Fruit fly (Drosophila melanogaster): ENCODE data around the gene Sf3b5.

Gene Sf3b5

dm6 chr3R:9038652-9039051 lies 23.5 kb upstream of the Sf3b5 start, which contains the start of gene hyx (continued):
- no peak for TF ChIP-seq CG12104 (GFP tag; optimal IDR thresholded peaks at IDR 0.05)
- TF ChIP-seq CG3838 (GFP tag; optimal IDR thresholded peaks at IDR 0.05) = no peak
- peak; percentile 66 for TF ChIP-seq CG30403 (GFP tag; optimal IDR thresholded peaks at IDR 0.05)
- TF ChIP-seq dpn (GFP tag; optimal IDR thresholded peaks at IDR 0.05) = peak in 1 of 2 experiments; percentile 53
- TF ChIP-seq CG2116 (GFP tag; optimal IDR thresholded peaks at IDR 0.05) = no peak
- TF ChIP-seq Dek (tag; optimal IDR thresholded peaks at IDR 0.05) = peak; percentile 41
- peak; percentile 3 for TF ChIP-seq trem (tag; optimal IDR thresholded peaks at IDR 0.05)
- TF ChIP-seq CG17829 (tag; optimal IDR thresholded peaks at IDR 0.05) = peak; percentile 38
- no peak for TF ChIP-seq CG1024 (GFP tag; IDR thresholded peaks at IDR 0.05)
- TF ChIP-seq bab2 (GFP tag; optimal IDR thresholded peaks at IDR 0.05) = peak; percentile 24
- TF ChIP-seq E2f1 (GFP tag; IDR thresholded peaks at IDR 0.05) = no peak
- peak; percentile 32 for TF ChIP-seq CG14710 (tag; optimal IDR thresholded peaks at IDR 0.05)
- TF ChIP-seq CG10654 (GFP tag; optimal IDR thresholded peaks at IDR 0.05) = no peak
- TF ChIP-seq CG10565 (GFP tag; optimal IDR thresholded peaks at IDR 0.05) = no peak
- TF ChIP-seq vnd (GFP tag; IDR thresholded peaks at IDR 0.05; ENCODE audit: partially characterized antibody) = peak; percentile 66
- TF ChIP-seq dysf (GFP tag; IDR thresholded peaks at IDR 0.05) = 0 out of 3 replicates have a peak, but pooled peaks have one; percentile 28
- TF ChIP-seq wek (GFP tag; optimal IDR thresholded peaks at IDR 0.05) = peak; percentile 52
- no peak for TF ChIP-seq cato (GFP tag; optimal IDR thresholded peaks at IDR 0.05; ENCODE audit: borderline replicate concordance)
- TF ChIP-seq Poxn (GFP tag; IDR thresholded peaks at IDR 0.05) = no peak
- peak; percentile 27 for TF ChIP-seq Side (GFP tag; optimal IDR thresholded peaks at IDR 0.05)
- no peak for TF ChIP-seq CG3163 (GFP tag; optimal IDR thresholded peaks at IDR 0.05)
- TF ChIP-seq CG13894 (tag; optimal IDR thresholded peaks at IDR 0.05) = peak; percentile 59
- no peak for TF ChIP-seq CG17612 (GFP tag; IDR thresholded peaks at IDR 0.05)
- no peak for TF ChIP-seq CG32767 (GFP tag; IDR thresholded peaks at IDR 0.05)
- peak in 1 of 2 experiments; percentile 22 for TF ChIP-seq insv (GFP tag; optimal IDR thresholded peaks at IDR 0.05)
- no peak for TF ChIP-seq CG1832 (GFP tag; optimal IDR thresholded peaks at IDR 0.05)
- TF ChIP-seq CG6272 (GFP tag; IDR thresholded peaks at IDR 0.05) = no peak
- TF ChIP-seq trh (GFP tag; optimal IDR thresholded peaks at IDR 0.05) = no peak
- TF ChIP-seq Dad (GFP tag; optimal IDR thresholded peaks at IDR 0.05) = no peak
- TF ChIP-seq Hr39 (optimal IDR thresholded peaks at IDR 0.05) = no peak
- TF ChIP-seq D (optimal IDR thresholded peaks at IDR 0.05) = no peak
- TF ChIP-seq D (GFP tag; optimal IDR thresholded peaks at IDR 0.05) = no peak
- TF ChIP-seq Mes4 (GFP tag; optimal IDR thresholded peaks at IDR 0.05) = no peak
- peak; percentile 20 for TF ChIP-seq ems (GFP tag; optimal IDR thresholded peaks at IDR 0.05)
- TF ChIP-seq Ssrp (tag; optimal IDR thresholded peaks at IDR 0.05) = no peak
- no peak for TF ChIP-seq Kr (GFP tag; optimal IDR thresholded peaks at IDR 0.05)
- TF ChIP-seq Trl (optimal IDR thresholded peaks at IDR 0.05) = no peak
- TF ChIP-seq Trl (GFP tag; optimal IDR thresholded peaks at IDR 0.05) = peak; percentile 41
- TF ChIP-seq CG14860 (GFP tag; IDR thresholded peaks at IDR 0.05; ENCODE audit: partially characterized antibody) = peak; percentile 58
- no peak for TF ChIP-seq Fer2 (tag; optimal IDR thresholded peaks at IDR 0.05)
- 0 out of 2 replicates have a peak, but pooled peaks have one; percentile 18 for TF ChIP-seq chm (GFP tag; IDR thresholded peaks at IDR 0.05)
- peak; percentile 84 for TF ChIP-seq hbn (GFP tag; IDR thresholded peaks at IDR 0.05; ENCODE audit: partially characterized antibody)
- TF ChIP-seq CG14441 (GFP tag; IDR thresholded peaks at IDR 0.05) = 0 out of 2 replicates have a peak, but pooled peaks have one; percentile 29
- TF ChIP-seq sob (GFP tag; IDR thresholded peaks at IDR 0.05) = peak; percentile 61; the same call in 1 of the 2 replicates
- peak; percentile 30; the same call in 1 of the 2 replicates for TF ChIP-seq CG14014 (GFP tag; IDR thresholded peaks at IDR 0.05)
- TF ChIP-seq CG9437 (GFP tag; optimal IDR thresholded peaks at IDR 0.05) = no peak
- peak; percentile 92 for TF ChIP-seq Med (GFP tag)
- TF ChIP-seq lola (GFP tag; optimal IDR thresholded peaks at IDR 0.05) = peak in 1 of 3 experiments; percentile 19
- peak; percentile 49 for TF ChIP-seq dm (GFP tag; optimal IDR thresholded peaks at IDR 0.05)
- TF ChIP-seq CG8290 (GFP tag; optimal IDR thresholded peaks at IDR 0.05) = peak; percentile 27
- TF ChIP-seq CG8290 (tag; optimal IDR thresholded peaks at IDR 0.05) = peak in 1 of 2 experiments; percentile 86
- no peak for TF ChIP-seq CG3407 (GFP tag; optimal IDR thresholded peaks at IDR 0.05)

Data from whole organism, embryonic.